Worm (Caenorhabditis elegans) whole organism, L4 larva: ENCODE measurements around the gene aptf-4.

Experiments used
- F26F4.8 ChIP-seq: fragments of 200-800 bp; sonication (Bioruptor generic); conservative IDR thresholded peaks from 2 replicates; pipeline ENCODE4 v1.3.6; 2022; ENCODE audit warnings: missing genetic modification characterization, missing compliant biosample characterization
- F44E2.7 ChIP-seq: fragments of 200-800 bp; sonication (Bioruptor generic); IDR thresholded peaks from 2 replicates; pipeline ENCODE4 v2.1.2; 2022; ENCODE audit warnings: missing genetic modification characterization, missing compliant biosample characterization
- R02D3.7 ChIP-seq: fragments of 150-350 bp; sonication (generic microtip); optimal IDR thresholded peaks from 3 replicates; lab custom pipeline; 2014; ENCODE audit warnings: missing biosample characterization, missing genetic modification characterization
- T20F7.1 ChIP-seq: fragments of 200-800 bp; sonication (Bioruptor generic); optimal IDR thresholded peaks from 2 replicates; lab custom pipeline; 2018; ENCODE audit warnings: mild to moderate bottlenecking, missing genetic modification characterization, missing compliant biosample characterization
- T26A8.4 ChIP-seq: fragments of 200-800 bp; sonication (Bioruptor generic); IDR thresholded peaks from 2 replicates; pipeline ENCODE4 v1.3.6; 2022; ENCODE audit warnings: missing genetic modification characterization, missing compliant biosample characterization
- Y105C5A.15 ChIP-seq: fragments of 200-800 bp; sonication (Bioruptor generic); IDR thresholded peaks from 2 replicates; pipeline ENCODE4 v1.3.6; 2022; ENCODE audit warnings: missing genetic modification characterization, missing compliant biosample characterization
- Y48G9A.11 ChIP-seq: fragments of 200-800 bp; sonication (Bioruptor generic); IDR thresholded peaks from 2 replicates; pipeline ENCODE4 v1.3.6; 2022; ENCODE audit warnings: missing genetic modification reagents, missing genetic modification characterization, missing compliant biosample characterization
- Y5F2A.4 ChIP-seq: fragments of 200-800 bp; sonication (Bioruptor generic); optimal IDR thresholded peaks from 2 replicates; lab custom pipeline; 2018; ENCODE audit warnings: mild to moderate bottlenecking, missing genetic modification characterization, missing compliant biosample characterization
- Y75B8A.6 ChIP-seq: fragments of 200-800 bp; sonication (Bioruptor generic); IDR thresholded peaks from 2 replicates; pipeline ENCODE4 v1.3.6; 2022; ENCODE audit warnings: missing genetic modification reagents, missing genetic modification characterization, missing compliant biosample characterization
- aha-1 ChIP-seq: fragments of 150-350 bp; peaks from one replicate; lab custom pipeline; 2014; ENCODE audit warnings: missing biosample characterization, missing genetic modification characterization
- aly-2 ChIP-seq: sonication (generic microtip); optimal IDR thresholded peaks from 2 replicates; lab custom pipeline; 2018; ENCODE audit warnings: missing biosample characterization, missing genetic modification characterization
- ama-1 ChIP-seq: fragments of 150-350 bp; optimal IDR thresholded peaks from 2 replicates; lab custom pipeline; 2014; ENCODE audit warnings: inconsistent platforms, mixed read lengths
- ceh-20 ChIP-seq: fragments of 200-800 bp; sonication (Bioruptor generic); IDR thresholded peaks from 2 replicates; pipeline ENCODE4 v1.3.6; 2022; ENCODE audit warnings: missing genetic modification reagents, missing genetic modification characterization, missing compliant biosample characterization
- ceh-32 ChIP-seq: sonication (generic microtip); optimal IDR thresholded peaks from 2 replicates; lab custom pipeline; 2016; ENCODE audit warnings: mild to moderate bottlenecking, missing genetic modification characterization, missing compliant biosample characterization; ENCODE audit not compliant: poor library complexity
- ceh-44 ChIP-seq: fragments of 200-800 bp; sonication (Bioruptor generic); IDR thresholded peaks from 2 replicates; pipeline ENCODE4 v1.3.6; 2022; ENCODE audit warnings: missing genetic modification reagents, missing genetic modification characterization, missing compliant biosample characterization
- ceh-62 ChIP-seq: sonication (generic microtip); optimal IDR thresholded peaks from 2 replicates; lab custom pipeline; 2017; ENCODE audit warnings: missing biosample characterization, missing genetic modification characterization
- ces-1 ChIP-seq: fragments of 150-350 bp; sonication (generic microtip); optimal IDR thresholded peaks from 4 replicates; lab custom pipeline; 2014; ENCODE audit warnings: missing biosample characterization, missing genetic modification reagents, missing genetic modification characterization
- cey-2 ChIP-seq: sonication (generic microtip); optimal IDR thresholded peaks from 3 replicates; lab custom pipeline; 2017; ENCODE audit warnings: missing genetic modification characterization, mild to moderate bottlenecking, missing compliant biosample characterization, antibody characterized with exemption, borderline replicate concordance; ENCODE audit not compliant: insufficient read depth
- ctbp-1 ChIP-seq: fragments of 200-800 bp; sonication (Bioruptor generic); IDR thresholded peaks from 2 replicates; pipeline ENCODE4 v1.3.6; 2022; ENCODE audit warnings: missing genetic modification reagents, missing genetic modification characterization, missing compliant biosample characterization
- daf-16 ChIP-seq, 3 experiments: sonication (generic microtip); optimal IDR thresholded peaks; 2 replicates each; lab custom pipeline; 2016 to 2017; ENCODE audit warnings: missing genetic modification characterization in 3 of 3, missing genetic modification reagents in 3 of 3, mild to moderate bottlenecking in 2 of 3, missing compliant biosample characterization in 2 of 3, missing biosample characterization in 1 of 3, moderate library complexity in 1 of 3
- dmd-6 ChIP-seq: fragments of 200-800 bp; sonication (Bioruptor generic); IDR thresholded peaks from 2 replicates; pipeline ENCODE4 v1.3.6; 2022; ENCODE audit warnings: missing genetic modification reagents, missing genetic modification characterization, missing compliant biosample characterization
- duxl-1 ChIP-seq: sonication (generic microtip); optimal IDR thresholded peaks from 2 replicates; lab custom pipeline; 2016; ENCODE audit warnings: mild to moderate bottlenecking, missing genetic modification characterization, moderate library complexity, missing compliant biosample characterization; ENCODE audit not compliant: poor library complexity
- dve-1 ChIP-seq: sonication (generic microtip); optimal IDR thresholded peaks from 2 replicates; lab custom pipeline; 2017; ENCODE audit warnings: antibody characterized with exemption, mild to moderate bottlenecking, missing genetic modification characterization, missing compliant biosample characterization; ENCODE audit not compliant: insufficient read depth
- egl-43 ChIP-seq: fragments of 200-800 bp; sonication (Bioruptor generic); IDR thresholded peaks from 2 replicates; pipeline ENCODE4 v1.3.6; 2022; ENCODE audit warnings: missing genetic modification reagents, missing genetic modification characterization, missing compliant biosample characterization
- gei-8 ChIP-seq: fragments of 200-800 bp; sonication (Bioruptor generic); optimal IDR thresholded peaks from 2 replicates; lab custom pipeline; 2018; ENCODE audit warnings: mild to moderate bottlenecking, missing genetic modification characterization, missing compliant biosample characterization
- hif-1 ChIP-seq, 2 experiments: sonication (generic microtip); optimal IDR thresholded peaks; 2 replicates each; lab custom pipeline; 2016 to 2017; ENCODE audit warnings: missing compliant biosample characterization in 2 of 2, missing genetic modification characterization in 2 of 2, missing genetic modification reagents in 2 of 2, missing genotype in 2 of 2, mild to moderate bottlenecking in 1 of 2
- hmg-1.1 ChIP-seq: fragments of 200-800 bp; sonication (Bioruptor generic); IDR thresholded peaks from 2 replicates; pipeline ENCODE4 v1.3.6; 2022; ENCODE audit warnings: missing genetic modification reagents, missing genetic modification characterization, missing compliant biosample characterization
- lin-1 ChIP-seq: fragments of 200-800 bp; sonication (Bioruptor generic); IDR thresholded peaks from 2 replicates; pipeline ENCODE4 v1.3.6; 2022; ENCODE audit warnings: missing genetic modification reagents, missing genetic modification characterization, missing compliant biosample characterization
- lin-15B ChIP-seq: fragments of 150-350 bp; sonication (generic microtip); optimal IDR thresholded peaks from 3 replicates; lab custom pipeline; 2014; ENCODE audit warnings: missing biosample characterization, missing genetic modification characterization
- lin-29 ChIP-seq: fragments of 200-800 bp; sonication (Bioruptor generic); IDR thresholded peaks from 2 replicates; pipeline ENCODE4 v1.3.6; 2022; ENCODE audit warnings: missing genetic modification reagents, missing genetic modification characterization, missing compliant biosample characterization
- lin-39 ChIP-seq: fragments of 150-350 bp; optimal IDR thresholded peaks from 2 replicates; lab custom pipeline; 2014; ENCODE audit warnings: missing biosample characterization, missing genetic modification reagents, missing genetic modification characterization
- lir-3 ChIP-seq: sonication (generic microtip); optimal IDR thresholded peaks from 2 replicates; lab custom pipeline; 2016; ENCODE audit warnings: mild to moderate bottlenecking, missing genetic modification characterization, missing compliant biosample characterization
- lsy-2 ChIP-seq, 2 experiments: fragments of 150-350 bp in 1 of 2; sonication (generic microtip) in 1 of 2; optimal IDR thresholded peaks; 2 replicates each; lab custom pipeline; 2014 to 2017; ENCODE audit warnings: missing biosample characterization in 2 of 2, missing genetic modification characterization in 2 of 2
- mdl-1 ChIP-seq, 2 experiments: fragments of 150-350 bp in 1 of 2; sonication (generic microtip) in 1 of 2; optimal IDR thresholded peaks; 2 replicates each; lab custom pipeline; 2014 to 2017; ENCODE audit warnings: missing biosample characterization in 2 of 2, missing genetic modification characterization in 2 of 2
- mep-1 ChIP-seq: fragments of 150-350 bp; sonication (generic microtip); optimal IDR thresholded peaks from 3 replicates; lab custom pipeline; 2014; ENCODE audit warnings: missing biosample characterization, missing genetic modification characterization
- mxl-2 ChIP-seq: fragments of 200-800 bp; sonication (Bioruptor generic); conservative IDR thresholded peaks from 2 replicates; pipeline ENCODE4 v1.3.6; 2022; ENCODE audit warnings: missing genetic modification reagents, missing genetic modification characterization, missing compliant biosample characterization
- mxl-3 ChIP-seq: fragments of 200-800 bp; sonication (Bioruptor generic); optimal IDR thresholded peaks from 2 replicates; lab custom pipeline; 2018; ENCODE audit warnings: mild to moderate bottlenecking, missing genetic modification characterization, missing compliant biosample characterization
- nhr-102 ChIP-seq: sonication (generic microtip); optimal IDR thresholded peaks from 2 replicates; lab custom pipeline; 2016; ENCODE audit warnings: mild to moderate bottlenecking, missing genetic modification characterization, moderate library complexity, missing compliant biosample characterization
- nhr-11 ChIP-seq: fragments of 150-350 bp; optimal IDR thresholded peaks from 2 replicates; lab custom pipeline; 2014; ENCODE audit warnings: missing biosample characterization, missing genetic modification characterization
- nhr-28 ChIP-seq: fragments of 150-350 bp; optimal IDR thresholded peaks from 2 replicates; lab custom pipeline; 2014; ENCODE audit warnings: missing biosample characterization, missing genetic modification characterization
- nhr-41 ChIP-seq: fragments of 200-800 bp; sonication (Bioruptor generic); IDR thresholded peaks from 2 replicates; pipeline ENCODE4 v1.3.6; 2022; ENCODE audit warnings: missing genetic modification reagents, missing genetic modification characterization, missing compliant biosample characterization
- nhr-48 ChIP-seq: sonication (generic microtip); optimal IDR thresholded peaks from 2 replicates; lab custom pipeline; 2016; ENCODE audit warnings: mild to moderate bottlenecking, missing genetic modification characterization, missing compliant biosample characterization
- rbr-2 ChIP-seq: sonication (generic microtip); optimal IDR thresholded peaks from 2 replicates; lab custom pipeline; 2016; ENCODE audit warnings: missing genotype, missing genetic modification characterization, missing compliant biosample characterization
- sdz-12 ChIP-seq: fragments of 200-800 bp; sonication (Bioruptor generic); optimal IDR thresholded peaks from 2 replicates; lab custom pipeline; 2018; ENCODE audit warnings: mild to moderate bottlenecking, missing genetic modification characterization, missing compliant biosample characterization
- set-16 ChIP-seq: fragments of 200-800 bp; sonication (Bioruptor generic); IDR thresholded peaks from 2 replicates; pipeline ENCODE4 v1.3.6; 2022; ENCODE audit warnings: missing genetic modification reagents, missing genetic modification characterization, missing compliant biosample characterization
- unc-130 ChIP-seq: sonication (generic microtip); optimal IDR thresholded peaks from 2 replicates; lab custom pipeline; 2016; ENCODE audit warnings: missing genetic modification reagents, missing genetic modification characterization, missing compliant biosample characterization
- unc-62 ChIP-seq, 3 experiments: fragments of 150-350 bp in 1 of 3; sonication (generic microtip); optimal IDR thresholded peaks in 2 of 3; peaks in 1 of 3; 1 replicate in 1 of 3; 2 replicates in 2 of 3; lab custom pipeline; 2014 to 2017; ENCODE audit warnings: missing biosample characterization in 3 of 3, missing genetic modification characterization in 3 of 3, missing genetic modification reagents in 3 of 3, missing genotype in 1 of 3
- zag-1 ChIP-seq: fragments of 150-350 bp; optimal IDR thresholded peaks from 2 replicates; lab custom pipeline; 2014; ENCODE audit warnings: missing biosample characterization, missing genetic modification characterization
- zfp-2 ChIP-seq: sonication (generic microtip); optimal IDR thresholded peaks from 2 replicates; lab custom pipeline; 2016; ENCODE audit warnings: mild to moderate bottlenecking, missing genetic modification characterization, missing compliant biosample characterization

The aptf-4 gene

DNA sequence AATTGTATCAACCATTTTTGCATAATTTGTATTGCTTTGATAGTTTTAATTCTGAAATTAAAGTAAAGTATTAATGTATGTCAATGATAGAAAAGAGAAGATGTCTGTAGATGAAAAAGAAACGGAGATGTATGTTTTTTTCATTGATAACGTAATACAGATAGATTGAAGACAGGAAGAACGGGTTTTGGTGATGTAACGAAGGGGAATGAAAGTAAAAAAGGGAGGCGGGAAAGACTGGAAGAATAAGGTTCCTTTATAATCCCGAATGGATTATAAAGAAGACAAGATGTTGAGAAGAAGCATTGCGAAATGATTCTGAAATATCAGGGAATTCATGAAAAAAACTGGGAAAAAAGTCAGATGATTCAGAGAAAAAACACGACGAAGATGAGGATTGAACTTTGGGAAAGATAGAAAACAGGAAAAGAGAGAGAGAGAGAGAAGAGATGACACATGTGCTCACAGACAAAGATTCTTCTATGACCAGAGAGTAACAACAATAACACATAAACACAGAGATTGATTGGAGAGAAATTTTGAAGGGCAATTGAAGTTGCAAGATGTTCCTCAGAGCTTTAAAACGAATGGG is 5.7 kb upstream of the aptf-4 start, which contains the start of gene F54C9.11:
Gene F54C9.11 (minus strand): TSS at position 51 of the 592 bp plus-strand sequence.
- TF ChIP-seq lin-1 (GFP tag; lab: Robert Waterston, UW) = no peak
- no peak for TF ChIP-seq lir-3
- TF ChIP-seq F26F4.8 (GFP tag; lab: Robert Waterston, UW) = no peak
- TF ChIP-seq daf-16 (GFP tag; optimal IDR thresholded peaks at IDR 0.05; lab: Kevin White, UChicago) = peak in 1 of 2 experiments; percentile 57
- TF ChIP-seq daf-16 (tag; optimal IDR thresholded peaks at IDR 0.05; lab: Kevin White, UChicago) = no peak
- no peak for TF ChIP-seq ceh-32
- TF ChIP-seq dve-1 (tag; lab: Kevin White, UChicago) = peak; percentile 31
- TF ChIP-seq ctbp-1 (GFP tag; lab: Robert Waterston, UW) = peak; percentile 43; the same call in 1 of the 2 replicates
- TF ChIP-seq Y105C5A.15 = no peak
- no peak for TF ChIP-seq duxl-1 (tag; lab: Kevin White, UChicago)
- no peak for TF ChIP-seq ama-1 (lab: Kevin White, UChicago)
- TF ChIP-seq R02D3.7 (tag; lab: Kevin White, UChicago) = no peak
- no peak for TF ChIP-seq F44E2.7 (GFP tag; lab: Robert Waterston, UW)
- peak; percentile 16 for TF ChIP-seq nhr-28 (tag; lab: Kevin White, UChicago)
- no peak for TF ChIP-seq Y48G9A.11 (GFP tag; lab: Robert Waterston, UW)
- no peak for TF ChIP-seq hmg-1.1 (GFP tag; lab: Robert Waterston, UW)
- TF ChIP-seq nhr-41 = no peak
- TF ChIP-seq nhr-48 (tag; lab: Kevin White, UChicago) = peak; percentile 51
- no peak for TF ChIP-seq nhr-11 (tag; lab: Kevin White, UChicago)
- TF ChIP-seq ceh-44 (GFP tag; lab: Robert Waterston, UW) = no peak
- TF ChIP-seq ceh-62 (tag; lab: Kevin White, UChicago) = no peak
- no peak for TF ChIP-seq aly-2 (tag; lab: Kevin White, UChicago)
- TF ChIP-seq cey-2 (tag; lab: Kevin White, UChicago) = no peak
- TF ChIP-seq Y75B8A.6 (GFP tag; lab: Robert Waterston, UW) = no peak
- no peak for TF ChIP-seq mxl-2 (GFP tag; lab: Robert Waterston, UW)
- no peak for TF ChIP-seq zag-1 (tag; lab: Kevin White, UChicago)
- TF ChIP-seq dmd-6 = no peak
- TF ChIP-seq mdl-1 (tag; optimal IDR thresholded peaks at IDR 0.05; lab: Kevin White, UChicago) = peak in 1 of 2 experiments; percentile 55
- TF ChIP-seq set-16 (GFP tag; lab: Robert Waterston, UW) = no peak
- no peak for TF ChIP-seq sdz-12
- no peak for TF ChIP-seq nhr-102
- no peak for TF ChIP-seq unc-62 (GFP tag; optimal IDR thresholded peaks at IDR 0.05 in 1 of 2; lab: Kevin White, UChicago)
- no peak for TF ChIP-seq unc-62 (tag; optimal IDR thresholded peaks at IDR 0.05; lab: Kevin White, UChicago)
- no peak for TF ChIP-seq lin-15B
- TF ChIP-seq lin-29 (GFP tag; lab: Robert Waterston, UW) = no peak
- TF ChIP-seq lsy-2 (tag; optimal IDR thresholded peaks at IDR 0.05; lab: Kevin White, UChicago) = peak in 1 of 2 experiments; percentile 45
- TF ChIP-seq hif-1 (tag; optimal IDR thresholded peaks at IDR 0.05; lab: Kevin White, UChicago) = peak in 1 of 2 experiments; percentile 24
- TF ChIP-seq mep-1 (tag; lab: Kevin White, UChicago) = peak; percentile 53
- no peak for TF ChIP-seq unc-130
- no peak for TF ChIP-seq ces-1 (GFP tag; lab: Kevin White, UChicago)
- no peak for TF ChIP-seq T20F7.1 (GFP tag; lab: Kevin White, UChicago)
- TF ChIP-seq zfp-2 (tag; lab: Kevin White, UChicago) = no peak
- TF ChIP-seq lin-39 (tag; lab: Kevin White, UChicago) = no peak
- TF ChIP-seq egl-43 = no peak
- no peak for TF ChIP-seq gei-8 (GFP tag; lab: Kevin White, UChicago)
- TF ChIP-seq Y5F2A.4 (GFP tag; lab: Kevin White, UChicago) = no peak
- TF ChIP-seq mxl-3 (GFP tag; lab: Kevin White, UChicago) = peak; percentile 4
- no peak for TF ChIP-seq ceh-20 (GFP tag; lab: Robert Waterston, UW)
- peak; percentile 18 for TF ChIP-seq rbr-2 (tag; lab: Kevin White, UChicago)
- TF ChIP-seq T26A8.4 (GFP tag; lab: Robert Waterston, UW) = peak; percentile 83; the same call in 1 of the 2 replicates
- no peak for TF ChIP-seq aha-1 (tag; lab: Kevin White, UChicago)
